Fruit fly (Drosophila melanogaster): ENCODE measurements around the gene CG8372.

dm6 chr2L:8170600-8171182, 42.0 kb downstream of the CG8372 start:
- TF ChIP-seq CG5204 (GFP tag; optimal IDR thresholded peaks at IDR 0.05) (no peak), Crg-1 (GFP tag; optimal IDR thresholded peaks at IDR 0.05) (no peak), kay (GFP tag; ENCODE audit: borderline replicate concordance) (no peak), Clk (GFP tag; optimal IDR thresholded peaks at IDR 0.05) (no peak), ovo (GFP tag; optimal IDR thresholded peaks at IDR 0.05) (no peak), CG7101 (tag; optimal IDR thresholded peaks at IDR 0.05) (no peak), CG14711 (tag; optimal IDR thresholded peaks at IDR 0.05) (no peak), Hr96 (GFP tag; optimal IDR thresholded peaks at IDR 0.05) (no peak), toe (GFP tag; optimal IDR thresholded peaks at IDR 0.05) (no peak), tj (GFP tag; optimal IDR thresholded peaks at IDR 0.05) (no peak), cic (GFP tag; optimal IDR thresholded peaks at IDR 0.05) (no peak), cnc (optimal IDR thresholded peaks at IDR 0.05) (no peak), pad (GFP tag; optimal IDR thresholded peaks at IDR 0.05) (no peak), CG33017 (tag; optimal IDR thresholded peaks at IDR 0.05) (no peak)

Data from whole organism, adult.